Fruit fly (Drosophila melanogaster): Measurements from ENCODE around the gene CG8010.

Gene CG8010

DNA sequence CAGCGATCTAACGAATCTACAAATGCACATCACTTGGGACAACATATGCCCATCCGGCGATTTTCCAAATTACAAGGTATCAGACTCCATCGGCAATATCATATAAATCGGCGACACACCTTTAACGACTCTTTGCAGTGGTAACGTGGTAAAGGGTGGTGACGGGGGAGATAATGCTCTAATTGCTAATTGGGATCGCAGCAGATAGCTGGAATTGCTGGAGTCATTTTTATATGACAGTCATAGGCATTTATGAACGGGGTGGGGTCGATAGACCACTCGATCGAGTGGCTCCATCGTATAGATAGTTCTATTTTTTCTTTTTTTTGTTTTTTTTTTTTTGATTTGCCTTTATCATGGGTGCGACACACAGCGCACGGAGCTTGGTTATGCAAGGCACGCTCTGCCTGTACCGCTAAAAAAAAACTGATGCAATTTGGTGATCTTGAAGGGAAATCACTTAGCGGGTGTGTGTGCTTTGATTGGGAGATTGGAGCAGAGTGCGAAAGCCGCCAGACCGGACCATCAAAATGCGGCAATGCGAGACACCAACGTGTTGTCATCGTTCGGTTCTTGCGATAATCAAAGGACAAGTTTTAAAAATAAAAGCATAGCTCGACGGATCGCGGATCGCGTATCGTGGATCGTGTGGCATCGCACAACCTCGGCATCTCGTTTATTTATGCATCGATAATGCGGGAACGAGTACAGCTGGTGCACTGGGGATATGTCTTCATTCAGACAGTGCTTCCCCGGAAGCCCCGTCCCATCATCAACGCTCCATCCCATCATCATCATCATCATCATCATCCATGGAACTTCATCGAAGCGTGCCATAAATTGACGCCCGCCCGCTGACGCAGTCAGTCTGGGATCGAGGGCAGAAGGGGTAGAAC is 45.8 kb upstream of the CG8010 start:
- TF ChIP-seq CG8119 (GFP tag; IDR thresholded peaks at IDR 0.05) (peak; percentile 48; the same call in 1 of the 3 replicates), CG15336 (GFP tag; IDR thresholded peaks at IDR 0.05) (peak; percentile 27; the same call in 1 of the 2 replicates), net (GFP tag; optimal IDR thresholded peaks at IDR 0.05) (peak; percentile 28), CG6163 (GFP tag; IDR thresholded peaks at IDR 0.05) (0 out of 3 replicates have a peak, but pooled peaks have one; percentile 37), Eip78C (GFP tag) (peak; percentile 55), CG6792 (GFP tag; optimal IDR thresholded peaks at IDR 0.05) (no peak), CG6854 (GFP tag; optimal IDR thresholded peaks at IDR 0.05) (peak; percentile 11), vri (GFP tag; optimal IDR thresholded peaks at IDR 0.05) (peak; percentile 33), ss (GFP tag; optimal IDR thresholded peaks at IDR 0.05) (peak; percentile 44 to 52), Hr39 (GFP tag; optimal IDR thresholded peaks at IDR 0.05) (no peak), CG6808 (GFP tag; optimal IDR thresholded peaks at IDR 0.05) (peak; percentile 43), svp (GFP tag) (peak; percentile 78), dsx (GFP tag; optimal IDR thresholded peaks at IDR 0.05; ENCODE audit: poor library complexity, severe bottlenecking) (peak; percentile 10), Hr4 (GFP tag; optimal IDR thresholded peaks at IDR 0.05) (no peak), CG1621 (tag; optimal IDR thresholded peaks at IDR 0.05) (peak; percentile 35), CG34406 (GFP tag; optimal IDR thresholded peaks at IDR 0.05) (no peak), eg (GFP tag; IDR thresholded peaks at IDR 0.05) (peak; percentile 64; the same call in 1 of the 3 replicates), Gug (GFP tag; IDR thresholded peaks at IDR 0.05) (0 out of 2 replicates have a peak, but pooled peaks have one; percentile 7), CG9139 (GFP tag; optimal IDR thresholded peaks at IDR 0.05) (peak; percentile 31), Ets96B (tag; optimal IDR thresholded peaks at IDR 0.05) (peak; percentile 13), topi (GFP tag; optimal IDR thresholded peaks at IDR 0.05) (no peak)

DNA sequence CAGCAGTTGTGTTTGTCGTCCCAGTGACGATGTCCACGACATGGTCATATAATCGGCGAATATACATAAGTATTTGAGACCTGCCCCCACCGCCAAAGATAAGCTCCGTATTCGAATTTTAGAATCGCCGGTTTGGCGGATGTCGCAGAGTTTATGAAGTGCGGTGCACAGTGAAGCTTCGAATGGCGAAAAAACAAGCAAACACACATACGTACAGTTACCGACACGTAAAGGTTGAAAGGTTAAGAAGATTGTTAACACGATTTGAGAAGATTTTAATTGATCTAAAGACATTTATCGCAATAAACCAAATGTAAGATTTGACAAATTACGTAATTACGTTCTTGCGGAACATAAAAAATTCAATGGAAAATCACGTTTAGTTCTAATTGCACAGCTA is 41.0 kb upstream of the CG8010 start:
- TF ChIP-seq vri (GFP tag; optimal IDR thresholded peaks at IDR 0.05) (peak; percentile 27), CG6163 (GFP tag; IDR thresholded peaks at IDR 0.05) (no peak), dac (GFP tag; optimal IDR thresholded peaks at IDR 0.05) (no peak), CG34406 (GFP tag; optimal IDR thresholded peaks at IDR 0.05) (no peak)

DNA sequence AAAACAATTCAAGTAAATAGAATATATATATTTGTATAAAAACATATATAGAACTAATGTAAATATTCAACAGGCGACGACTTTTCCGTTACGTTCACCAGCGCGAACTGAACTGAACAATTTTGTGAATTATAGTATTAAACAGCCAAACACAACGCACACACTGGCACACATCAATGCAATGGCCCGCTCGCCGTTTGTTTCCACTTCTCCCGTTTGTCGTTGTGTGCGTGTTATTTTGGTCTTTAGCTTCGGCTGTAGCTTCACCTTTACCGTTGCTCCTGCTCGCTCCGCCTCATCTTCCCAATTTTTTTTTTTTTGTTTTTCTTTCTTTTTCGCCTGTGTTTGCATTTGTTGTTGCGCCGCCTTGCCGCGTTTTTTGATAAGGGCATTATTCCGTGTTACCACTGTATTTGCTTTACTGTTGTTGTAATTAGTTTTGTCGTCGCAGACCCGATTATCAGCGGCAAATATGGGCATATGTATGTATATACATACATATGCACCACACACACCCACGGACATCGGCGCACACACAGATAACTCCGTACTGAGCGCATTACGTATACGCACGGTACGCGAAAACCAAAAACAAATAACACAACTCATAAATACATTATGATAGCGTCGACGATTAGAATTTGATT is 39.2 kb upstream of the CG8010 start, which contains the start of gene CG8051:
Gene CG8051, minus strand, starts transcription at position 116 of the 647 bp plus-strand sequence.
- peak; percentile 8 for TF ChIP-seq CG6792 (GFP tag; optimal IDR thresholded peaks at IDR 0.05)
- TF ChIP-seq OdsH (GFP tag; optimal IDR thresholded peaks at IDR 0.05) = peak; percentile 1
- peak; percentile 86 for TF ChIP-seq fkh (GFP tag; optimal IDR thresholded peaks at IDR 0.05)
- peak; percentile 5 for TF ChIP-seq achi (GFP tag; optimal IDR thresholded peaks at IDR 0.05)
- TF ChIP-seq Hr4 (GFP tag; optimal IDR thresholded peaks at IDR 0.05) = no peak
- no peak for TF ChIP-seq CG6808 (GFP tag; optimal IDR thresholded peaks at IDR 0.05)
- no peak for TF ChIP-seq Hr39 (GFP tag; optimal IDR thresholded peaks at IDR 0.05)
- no peak for TF ChIP-seq CG6163 (GFP tag; IDR thresholded peaks at IDR 0.05)
- peak; percentile 65 for TF ChIP-seq svp (GFP tag)
- TF ChIP-seq Sox14 (GFP tag; optimal IDR thresholded peaks at IDR 0.05) = no peak
- TF ChIP-seq Sox102F (GFP tag; optimal IDR thresholded peaks at IDR 0.05) = no peak
- peak; percentile 92 for TF ChIP-seq vri (GFP tag; optimal IDR thresholded peaks at IDR 0.05)
- no peak for TF ChIP-seq CG15336 (GFP tag; IDR thresholded peaks at IDR 0.05)
- no peak for TF ChIP-seq CG3032 (tag; optimal IDR thresholded peaks at IDR 0.05)
- no peak for TF ChIP-seq cyc (GFP tag; optimal IDR thresholded peaks at IDR 0.05)
- TF ChIP-seq Ets21C (GFP tag; optimal IDR thresholded peaks at IDR 0.05) = no peak
- no peak for TF ChIP-seq CG8119 (GFP tag; IDR thresholded peaks at IDR 0.05)
- TF ChIP-seq CG4318 (GFP tag; optimal IDR thresholded peaks at IDR 0.05) = no peak
- peak; percentile 1 for TF ChIP-seq topi (GFP tag; optimal IDR thresholded peaks at IDR 0.05)
- no peak for TF ChIP-seq lz (GFP tag; optimal IDR thresholded peaks at IDR 0.05)
- peak; percentile 40 for TF ChIP-seq CG16779 (tag; optimal IDR thresholded peaks at IDR 0.05)
- TF ChIP-seq Lpt (GFP tag; optimal IDR thresholded peaks at IDR 0.05) = no peak
- TF ChIP-seq ss (GFP tag; optimal IDR thresholded peaks at IDR 0.05) = no peak
- peak; percentile 5 for TF ChIP-seq CG8632 (GFP tag; optimal IDR thresholded peaks at IDR 0.05)
- TF ChIP-seq pdm3 (GFP tag; optimal IDR thresholded peaks at IDR 0.05) = peak; percentile 35
- no peak for TF ChIP-seq dac (GFP tag; optimal IDR thresholded peaks at IDR 0.05)
- peak; percentile 3 for TF ChIP-seq Met (GFP tag; optimal IDR thresholded peaks at IDR 0.05)
- TF ChIP-seq fd85E (GFP tag; optimal IDR thresholded peaks at IDR 0.05) = no peak
- no peak for TF ChIP-seq CG34406 (GFP tag; optimal IDR thresholded peaks at IDR 0.05)
- TF ChIP-seq Gug (GFP tag; IDR thresholded peaks at IDR 0.05) = no peak
- no peak for TF ChIP-seq Sox15 (GFP tag; optimal IDR thresholded peaks at IDR 0.05)

Data from whole organism, prepupa.